Fruit fly (Drosophila melanogaster): ENCODE measurements around the gene CG18249.

The CG18249 gene

dm6 chr3R:8206628-8207275 lies 13.2 kb upstream of the CG18249 start (continued):
- TF ChIP-seq gcm (GFP tag; optimal IDR thresholded peaks at IDR 0.05) (peak; percentile 29), row (GFP tag; IDR thresholded peaks at IDR 0.05) (peak; percentile 86), CG11504 (tag; optimal IDR thresholded peaks at IDR 0.05) (peak; percentile 77), CG10462 (GFP tag; optimal IDR thresholded peaks at IDR 0.05) (no peak), fd64A (GFP tag; optimal IDR thresholded peaks at IDR 0.05) (no peak), pum (GFP tag; optimal IDR thresholded peaks at IDR 0.05) (no peak), sens (GFP tag) (peak; percentile 85), E2f2 (GFP tag; IDR thresholded peaks at IDR 0.05) (peak; percentile 15; the same call in 1 of the 2 replicates), ind (GFP tag; optimal IDR thresholded peaks at IDR 0.05) (peak; percentile 61), Myb (GFP tag; optimal IDR thresholded peaks at IDR 0.05) (no peak), CG10543 (GFP tag; optimal IDR thresholded peaks at IDR 0.05) (peak; percentile 12), CG11093 (GFP tag; IDR thresholded peaks at IDR 0.05) (0 out of 3 replicates have a peak, but pooled peaks have one; percentile 49), unc-4 (GFP tag; IDR thresholded peaks at IDR 0.05; ENCODE audit: partially characterized antibody) (no peak), CG11085 (GFP tag; IDR thresholded peaks at IDR 0.05) (0 out of 2 replicates have a peak, but pooled peaks have one; percentile 38), D19A (tag; optimal IDR thresholded peaks at IDR 0.05) (peak; percentile 47), CG4854 (GFP tag; optimal IDR thresholded peaks at IDR 0.05) (no peak), CTCF (GFP tag; optimal IDR thresholded peaks at IDR 0.05) (no peak), crc (GFP tag; optimal IDR thresholded peaks at IDR 0.05) (no peak), D19B (GFP tag; optimal IDR thresholded peaks at IDR 0.05) (peak; percentile 97), gro (GFP tag; optimal IDR thresholded peaks at IDR 0.05) (peak; percentile 34), CG12769 (tag; optimal IDR thresholded peaks at IDR 0.05) (peak; percentile 65), fd102C (GFP tag; optimal IDR thresholded peaks at IDR 0.05) (no peak), CG13424 (tag; optimal IDR thresholded peaks at IDR 0.05) (peak; percentile 64), lmd (GFP tag; IDR thresholded peaks at IDR 0.05) (peak; percentile 62), p53 (GFP tag; optimal IDR thresholded peaks at IDR 0.05) (no peak), Six4 (GFP tag; optimal IDR thresholded peaks at IDR 0.05) (no peak), tna (GFP tag; IDR thresholded peaks at IDR 0.05; ENCODE audit: partially characterized antibody) (no peak), CG10565 (GFP tag; optimal IDR thresholded peaks at IDR 0.05) (no peak), CG12659 (GFP tag; optimal IDR thresholded peaks at IDR 0.05) (peak; percentile 52), dan (GFP tag; IDR thresholded peaks at IDR 0.05) (no peak), HLH54F (GFP tag; optimal IDR thresholded peaks at IDR 0.05) (peak; percentile 40), H2.0 (GFP tag; IDR thresholded peaks at IDR 0.05) (peak; percentile 35; the same call in 1 of the 2 replicates), Ssrp (tag; optimal IDR thresholded peaks at IDR 0.05) (peak; percentile 52), CG1602 (GFP tag; optimal IDR thresholded peaks at IDR 0.05) (peak; percentile 41), wdn (GFP tag; IDR thresholded peaks at IDR 0.05) (peak; percentile 22; the same call in 1 of the 2 replicates), Doc3 (GFP tag; IDR thresholded peaks at IDR 0.05; ENCODE audit: partially characterized antibody) (no peak), Sox100B (GFP tag; optimal IDR thresholded peaks at IDR 0.05) (peak; percentile 47), CG14667 (GFP tag; IDR thresholded peaks at IDR 0.05) (0 out of 2 replicates have a peak, but pooled peaks have one; percentile 12), CG4328 (GFP tag; optimal IDR thresholded peaks at IDR 0.05) (no peak), hkb (optimal IDR thresholded peaks at IDR 0.05) (no peak), hkb (GFP tag; IDR thresholded peaks at IDR 0.05) (peak; percentile 41; the same call in 1 of the 2 replicates), aop (GFP tag; IDR thresholded peaks at IDR 0.05) (no peak), Nf-YC (tag; optimal IDR thresholded peaks at IDR 0.05) (peak; percentile 9), ase (GFP tag; IDR thresholded peaks at IDR 0.05) (no peak), sd (tag; optimal IDR thresholded peaks at IDR 0.05) (no peak), prd (optimal IDR thresholded peaks at IDR 0.05) (no peak), prd (GFP tag; IDR thresholded peaks at IDR 0.05) (peak; percentile 56; the same call in 2 of the 3 replicates), Hr51 (GFP tag; optimal IDR thresholded peaks at IDR 0.05) (peak in 1 of 2 experiments; percentile 77), pan (optimal IDR thresholded peaks at IDR 0.05) (no peak), pan (GFP tag; optimal IDR thresholded peaks at IDR 0.05 in 1 of 2, IDR thresholded peaks at IDR 0.05 in 1 of 2) (peak in 1 of 2 experiments; percentile 28), CG2202 (tag; optimal IDR thresholded peaks at IDR 0.05) (no peak)
